Worm (Caenorhabditis elegans) whole organism, L2 larva: ENCODE results near the gene R11G1.2.
A peak's percentile ranks its signal among the peaks of the same experiment; 100 is the strongest.

Experiments used
- C34F6.9 ChIP-seq: fragments of 150-350 bp; optimal IDR thresholded peaks from 2 replicates; lab custom pipeline; 2014; ENCODE audit warnings: missing biosample characterization, missing genetic modification characterization
- F13H6.1 ChIP-seq: sonication (generic microtip); optimal IDR thresholded peaks from 2 replicates; lab custom pipeline; 2016; ENCODE audit warnings: missing genetic modification characterization, missing compliant biosample characterization
- R02D3.7 ChIP-seq: fragments of 150-350 bp; optimal IDR thresholded peaks from 2 replicates; lab custom pipeline; 2014; ENCODE audit warnings: missing biosample characterization, missing genetic modification characterization
- Y55F3AM.14 ChIP-seq: fragments of 200-800 bp; sonication (Bioruptor generic); optimal IDR thresholded peaks from 2 replicates; lab custom pipeline; 2018; ENCODE audit warnings: mild to moderate bottlenecking, missing genetic modification characterization, missing compliant biosample characterization
- ZK546.5 ChIP-seq: sonication (generic microtip); optimal IDR thresholded peaks from 2 replicates; lab custom pipeline; 2017; ENCODE audit warnings: missing biosample characterization, missing genetic modification characterization
- alr-1 ChIP-seq: fragments of 150-350 bp; optimal IDR thresholded peaks from 2 replicates; lab custom pipeline; 2014; ENCODE audit warnings: missing biosample characterization, missing genetic modification characterization
- aly-2 ChIP-seq: fragments of 150-350 bp; optimal IDR thresholded peaks from 2 replicates; lab custom pipeline; 2014; ENCODE audit warnings: missing biosample characterization, missing genetic modification characterization
- ama-1 ChIP-seq: fragments of 150-350 bp; optimal IDR thresholded peaks from 2 replicates; lab custom pipeline; 2018; ENCODE audit warnings: inconsistent platforms
- blmp-1 ChIP-seq: sonication (generic microtip); optimal IDR thresholded peaks from 2 replicates; lab custom pipeline; 2017; ENCODE audit warnings: missing genetic modification characterization, mild to moderate bottlenecking, missing compliant biosample characterization, antibody characterized with exemption, moderate library complexity; ENCODE audit not compliant: insufficient read depth
- ceh-16 ChIP-seq: fragments of 150-350 bp; optimal IDR thresholded peaks from 2 replicates; lab custom pipeline; 2014; ENCODE audit warnings: missing biosample characterization, missing genetic modification characterization
- crh-2 ChIP-seq: sonication (generic microtip); optimal IDR thresholded peaks from 2 replicates; lab custom pipeline; 2017; ENCODE audit warnings: missing biosample characterization, missing genetic modification characterization
- dmd-4 ChIP-seq: sonication (generic microtip); optimal IDR thresholded peaks from 2 replicates; lab custom pipeline; 2017; ENCODE audit warnings: missing biosample characterization, missing genetic modification characterization
- egl-27 ChIP-seq: sonication (generic microtip); optimal IDR thresholded peaks from 3 replicates; lab custom pipeline; 2017; ENCODE audit warnings: missing biosample characterization, missing genetic modification reagents, missing genetic modification characterization
- elt-3 ChIP-seq: sonication (generic microtip); optimal IDR thresholded peaks from 2 replicates; lab custom pipeline; 2017; ENCODE audit warnings: missing biosample characterization, missing genetic modification characterization
- fos-1 ChIP-seq: fragments of 150-350 bp; optimal IDR thresholded peaks from 2 replicates; lab custom pipeline; 2014; ENCODE audit warnings: missing biosample characterization, missing genetic modification characterization
- gmeb-1 ChIP-seq: fragments of 150-350 bp; optimal IDR thresholded peaks from 2 replicates; lab custom pipeline; 2014; ENCODE audit warnings: missing biosample characterization, missing genetic modification characterization
- lin-11 ChIP-seq: fragments of 150-350 bp; sonication (generic microtip); optimal IDR thresholded peaks from 2 replicates; lab custom pipeline; 2014; ENCODE audit warnings: missing biosample characterization, missing genetic modification characterization, inconsistent platforms, mixed read lengths
- lin-13 ChIP-seq: fragments of 150-350 bp; optimal IDR thresholded peaks from 2 replicates; lab custom pipeline; 2014; ENCODE audit warnings: missing biosample characterization, missing genetic modification reagents, missing genetic modification characterization
- lsy-2 ChIP-seq, 2 experiments: fragments of 150-350 bp in 1 of 2; sonication (generic microtip) in 1 of 2; optimal IDR thresholded peaks; 2 replicates each; lab custom pipeline; 2014 to 2017; ENCODE audit warnings: missing biosample characterization in 2 of 2, missing genetic modification characterization in 2 of 2
- mab-5 ChIP-seq: fragments of 150-350 bp; optimal IDR thresholded peaks from 2 replicates; lab custom pipeline; 2014; ENCODE audit warnings: missing biosample characterization, missing genetic modification characterization
- mdl-1 ChIP-seq, 2 experiments: fragments of 150-350 bp in 1 of 2; sonication (generic microtip) in 1 of 2; optimal IDR thresholded peaks; 2 replicates each; lab custom pipeline; 2017; ENCODE audit warnings: missing biosample characterization in 2 of 2, missing genetic modification characterization in 2 of 2
- nhr-10 ChIP-seq: sonication (generic microtip); optimal IDR thresholded peaks from 2 replicates; lab custom pipeline; 2017; ENCODE audit warnings: missing biosample characterization, missing genetic modification characterization
- nhr-11 ChIP-seq: fragments of 150-350 bp; optimal IDR thresholded peaks from 2 replicates; lab custom pipeline; 2014; ENCODE audit warnings: missing biosample characterization, missing genetic modification characterization
- nhr-12 ChIP-seq: fragments of 150-350 bp; optimal IDR thresholded peaks from 2 replicates; lab custom pipeline; 2014; ENCODE audit warnings: missing biosample characterization, missing genetic modification characterization
- nhr-129 ChIP-seq: fragments of 150-350 bp; optimal IDR thresholded peaks from 2 replicates; lab custom pipeline; 2014; ENCODE audit warnings: missing biosample characterization, missing genetic modification characterization
- nhr-21 ChIP-seq: fragments of 150-350 bp; optimal IDR thresholded peaks from 2 replicates; lab custom pipeline; 2014; ENCODE audit warnings: missing biosample characterization, missing genetic modification characterization
- nhr-23 ChIP-seq: fragments of 150-350 bp; optimal IDR thresholded peaks from 2 replicates; lab custom pipeline; 2014; ENCODE audit warnings: missing biosample characterization, missing genetic modification reagents, missing genetic modification characterization
- nhr-237 ChIP-seq: fragments of 150-350 bp; optimal IDR thresholded peaks from 2 replicates; lab custom pipeline; 2014; ENCODE audit warnings: missing biosample characterization, missing genetic modification characterization
- nhr-25 ChIP-seq: fragments of 150-350 bp; sonication (generic microtip); optimal IDR thresholded peaks from 3 replicates; lab custom pipeline; 2014; ENCODE audit warnings: missing biosample characterization, missing genetic modification characterization
- nhr-6 ChIP-seq: fragments of 150-350 bp; optimal IDR thresholded peaks from 2 replicates; lab custom pipeline; 2014; ENCODE audit warnings: missing biosample characterization, missing genetic modification characterization
- nhr-77 ChIP-seq: fragments of 150-350 bp; optimal IDR thresholded peaks from 2 replicates; lab custom pipeline; 2014; ENCODE audit warnings: missing biosample characterization, missing genetic modification characterization
- peb-1 ChIP-seq: fragments of 150-350 bp; optimal IDR thresholded peaks from 2 replicates; lab custom pipeline; 2014; ENCODE audit warnings: missing biosample characterization, missing genetic modification characterization
- skn-1 ChIP-seq: sonication (generic microtip); optimal IDR thresholded peaks from 2 replicates; lab custom pipeline; 2017; ENCODE audit warnings: missing biosample characterization, missing genetic modification characterization
- sma-3 ChIP-seq: sonication (generic microtip); optimal IDR thresholded peaks from 2 replicates; lab custom pipeline; 2016; ENCODE audit warnings: missing genetic modification reagents, missing genetic modification characterization, missing compliant biosample characterization
- sma-9 ChIP-seq, 2 experiments: fragments of 150-350 bp in 1 of 2; sonication (generic microtip) in 1 of 2; optimal IDR thresholded peaks; 2 replicates each; lab custom pipeline; 2014 to 2016; ENCODE audit warnings: missing genetic modification characterization in 2 of 2, mild to moderate bottlenecking in 1 of 2, missing biosample characterization in 1 of 2, missing compliant biosample characterization in 1 of 2, missing genetic modification reagents in 1 of 2, moderate library complexity in 1 of 2
- snpc-4 ChIP-seq: fragments of 150-350 bp; optimal IDR thresholded peaks from 2 replicates; lab custom pipeline; 2014; ENCODE audit warnings: missing biosample characterization, missing genetic modification characterization
- unc-55 ChIP-seq: fragments of 150-350 bp; sonication (generic microtip); optimal IDR thresholded peaks from 3 replicates; lab custom pipeline; 2014; ENCODE audit warnings: missing biosample characterization, missing genetic modification reagents, missing genetic modification characterization
- unc-62 ChIP-seq: fragments of 150-350 bp; optimal IDR thresholded peaks from 2 replicates; lab custom pipeline; 2014; ENCODE audit warnings: missing biosample characterization, missing genetic modification reagents, missing genetic modification characterization
- zag-1 ChIP-seq: fragments of 150-350 bp; optimal IDR thresholded peaks from 2 replicates; lab custom pipeline; 2014; ENCODE audit warnings: missing biosample characterization, missing genetic modification characterization
- ztf-1 ChIP-seq: fragments of 200-800 bp; sonication (Bioruptor generic); conservative IDR thresholded peaks from 2 replicates; pipeline ENCODE4 v1.3.6; 2022; ENCODE audit warnings: missing genetic modification characterization, missing compliant biosample characterization
- ztf-11 ChIP-seq: sonication (generic microtip); optimal IDR thresholded peaks from 2 replicates; lab custom pipeline; 2017; ENCODE audit warnings: missing biosample characterization, missing genetic modification characterization

Gene R11G1.2

ce11 chrX:3650100-3650809, at the start of gene R11G1.2, which contains the start of gene sax-1:
TSS of gene R11G1.2 (plus strand) at chrX:3650614.
TSS of gene sax-1 (minus strand) at chrX:3650150.
- TF ChIP-seq lsy-2 (tag; optimal IDR thresholded peaks at IDR 0.05; lab: Kevin White, UChicago): peak; percentile 5 to 66
- TF ChIP-seq F13H6.1: peak; percentile 32
- peak; percentile 34 for TF ChIP-seq blmp-1 (tag; lab: Kevin White, UChicago)
- TF ChIP-seq ceh-16 (tag; lab: Kevin White, UChicago): no peak
- peak; percentile 19 for TF ChIP-seq gmeb-1 (tag; lab: Kevin White, UChicago)
- TF ChIP-seq fos-1 (tag; lab: Kevin White, UChicago): peak; percentile 17
- no peak for TF ChIP-seq unc-62 (GFP tag; lab: Kevin White, UChicago)
- TF ChIP-seq nhr-21 (tag; lab: Kevin White, UChicago): peak; percentile 26
- TF ChIP-seq sma-9 (GFP tag; optimal IDR thresholded peaks at IDR 0.05; lab: Kevin White, UChicago): peak; percentile 20
- no peak for TF ChIP-seq sma-9 (tag; optimal IDR thresholded peaks at IDR 0.05; lab: Kevin White, UChicago)
- TF ChIP-seq mdl-1 (tag; optimal IDR thresholded peaks at IDR 0.05; lab: Kevin White, UChicago): peak; percentile 37 to 88
- peak; percentile 64 for TF ChIP-seq nhr-129 (tag; lab: Kevin White, UChicago)
- TF ChIP-seq C34F6.9: peak; percentile 74
- no peak for TF ChIP-seq nhr-10 (tag; lab: Kevin White, UChicago)
- no peak for TF ChIP-seq ZK546.5 (tag; lab: Kevin White, UChicago)
- peak; percentile 60 for TF ChIP-seq crh-2
- peak; percentile 16 for TF ChIP-seq lin-13 (GFP tag; lab: Kevin White, UChicago)
- TF ChIP-seq sma-3: peak; percentile 30
- TF ChIP-seq Y55F3AM.14: no peak
- peak; percentile 61 for TF ChIP-seq unc-55 (GFP tag; lab: Kevin White, UChicago)
- peak; percentile 39 for TF ChIP-seq lin-11 (tag; lab: Kevin White, UChicago)
- TF ChIP-seq nhr-25 (tag; lab: Kevin White, UChicago): peak; percentile 57
- TF ChIP-seq nhr-237 (tag; lab: Kevin White, UChicago): no peak

DNA sequence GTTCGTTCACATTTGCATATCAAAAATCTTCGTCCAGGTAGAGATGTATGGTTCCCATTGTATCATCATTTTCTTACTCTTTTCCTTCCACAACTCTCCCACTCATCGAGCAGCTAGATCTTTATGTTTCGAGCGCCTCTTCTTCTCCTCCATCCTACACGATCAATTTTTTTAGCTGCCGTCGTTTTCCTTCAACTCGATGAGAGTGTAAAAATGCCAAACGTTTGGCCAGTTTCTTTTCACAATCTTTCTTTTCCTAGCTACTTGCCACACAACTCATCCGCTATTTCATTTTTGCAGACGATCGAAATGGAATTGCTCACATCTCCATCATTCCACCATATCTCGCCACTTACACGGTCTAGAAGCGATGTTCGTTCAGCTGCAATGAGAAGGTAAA, 48.9 kb upstream of the R11G1.2 start, which contains the start of gene C18B2.3:
Gene C18B2.3 (plus strand): TSS at position 301 of the 400 bp plus-strand sequence.
- TF ChIP-seq skn-1 (tag; lab: Kevin White, UChicago) (no peak), ceh-16 (tag; lab: Kevin White, UChicago) (no peak), nhr-23 (tag; lab: Kevin White, UChicago) (no peak)

- TF ChIP-seq ama-1 (lab: Kevin White, UChicago) (no peak), peb-1 (no peak), nhr-6 (no peak), dmd-4 (no peak), zag-1 (tag; lab: Kevin White, UChicago) (no peak), F13H6.1 (no peak), egl-27 (tag; lab: Kevin White, UChicago) (no peak), ceh-16 (tag; lab: Kevin White, UChicago) (no peak), aly-2 (tag; lab: Kevin White, UChicago) (no peak), snpc-4 (tag; lab: Kevin White, UChicago) (no peak), elt-3 (tag; lab: Kevin White, UChicago) (no peak)
Observed at ce11 chrX:3602622-3603021, 47.8 kb upstream of the R11G1.2 start.

DNA sequence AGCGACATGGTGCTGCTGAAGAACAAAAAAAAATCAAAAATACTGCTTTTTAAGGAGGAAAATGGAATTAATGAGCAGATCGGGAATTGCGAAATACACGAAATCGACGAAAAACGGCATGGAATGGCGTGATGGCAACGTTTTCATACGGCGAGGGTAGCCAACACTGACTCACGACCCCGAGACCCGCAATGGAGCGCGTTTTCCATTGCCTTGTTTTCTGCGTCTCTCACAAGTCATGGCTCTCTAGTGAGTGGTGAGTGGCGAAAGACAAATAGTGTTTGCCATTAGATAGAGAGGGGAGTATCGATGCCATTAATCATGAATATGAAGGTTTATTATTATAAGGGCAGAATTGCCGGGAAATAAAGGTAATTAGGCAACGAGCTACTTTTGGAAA, 44.7 kb upstream of the R11G1.2 start, which contains the start of gene C18B2.4:
Gene C18B2.4 (minus strand): TSS at position 15 of the 400 bp plus-strand sequence.
- TF ChIP-seq gmeb-1 (tag; lab: Kevin White, UChicago) (peak; percentile 55), ama-1 (lab: Kevin White, UChicago) (no peak), nhr-237 (tag; lab: Kevin White, UChicago) (no peak), blmp-1 (tag; lab: Kevin White, UChicago) (no peak), nhr-23 (tag; lab: Kevin White, UChicago) (no peak), nhr-12 (tag; lab: Kevin White, UChicago) (no peak), lin-13 (GFP tag; lab: Kevin White, UChicago) (peak; percentile 38), skn-1 (tag; lab: Kevin White, UChicago) (peak; percentile 19), nhr-6 (no peak), R02D3.7 (tag; lab: Kevin White, UChicago) (no peak), alr-1 (tag; lab: Kevin White, UChicago) (no peak), ZK546.5 (tag; lab: Kevin White, UChicago) (no peak), nhr-25 (tag; lab: Kevin White, UChicago) (no peak), nhr-21 (tag; lab: Kevin White, UChicago) (peak; percentile 25), C34F6.9 (peak; percentile 84), peb-1 (peak; percentile 20), ceh-16 (tag; lab: Kevin White, UChicago) (no peak), fos-1 (tag; lab: Kevin White, UChicago) (peak; percentile 99), nhr-11 (tag; lab: Kevin White, UChicago) (no peak), nhr-10 (tag; lab: Kevin White, UChicago) (no peak), ztf-1 (no peak), unc-62 (GFP tag; lab: Kevin White, UChicago) (no peak), mdl-1 (tag; optimal IDR thresholded peaks at IDR 0.05; lab: Kevin White, UChicago) (peak in 1 of 2 experiments; percentile 22), nhr-77 (tag; lab: Kevin White, UChicago) (peak; percentile 47), F13H6.1 (peak; percentile 62), sma-9 (GFP tag; optimal IDR thresholded peaks at IDR 0.05; lab: Kevin White, UChicago) (peak; percentile 59), sma-9 (tag; optimal IDR thresholded peaks at IDR 0.05; lab: Kevin White, UChicago) (no peak), mab-5 (tag; lab: Kevin White, UChicago) (peak; percentile 84), lin-11 (tag; lab: Kevin White, UChicago) (peak; percentile 50), lsy-2 (tag; optimal IDR thresholded peaks at IDR 0.05; lab: Kevin White, UChicago) (peak; percentile 28 to 73), zag-1 (tag; lab: Kevin White, UChicago) (peak; percentile 76), crh-2 (peak; percentile 87), snpc-4 (tag; lab: Kevin White, UChicago) (peak; percentile 49), ztf-11 (tag; lab: Kevin White, UChicago) (no peak)
